Worm (Caenorhabditis elegans): ENCODE results near the gene T10C6.7.
"Not testable (repeated sequence)": the region's sequence is repeated elsewhere in the genome, so short reads cannot be mapped to it uniquely, and the experiment has no call there.

DNA sequence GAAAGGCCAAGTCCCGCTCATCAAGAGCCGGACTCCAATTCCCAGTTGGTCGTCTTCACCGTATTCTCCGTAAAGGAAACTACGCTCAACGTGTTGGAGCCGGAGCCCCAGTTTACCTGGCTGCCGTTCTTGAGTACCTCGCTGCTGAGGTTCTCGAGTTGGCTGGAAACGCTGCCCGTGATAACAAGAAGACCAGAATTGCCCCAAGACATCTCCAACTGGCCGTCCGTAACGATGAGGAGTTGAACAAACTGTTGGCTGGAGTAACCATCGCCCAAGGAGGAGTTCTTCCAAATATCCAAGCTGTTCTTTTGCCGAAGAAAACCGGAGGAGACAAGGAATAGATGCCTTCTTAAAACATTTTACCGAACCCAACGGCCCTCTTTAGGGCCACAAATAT is 9.3 kb upstream of the T10C6.7 start:
- not testable (repeated sequence) for TF ChIP-seq ztf-11, rbr-2, nhr-237, ceh-82 (tag; optimal IDR thresholded peaks at IDR 0.05)

All from whole organism, L4 larva.